Fruit fly (Drosophila melanogaster): Measurements from ENCODE around the gene CG3061.
A peak's percentile ranks its signal among the peaks of the same experiment; 100 is the strongest.

CG3061 gene

DNA sequence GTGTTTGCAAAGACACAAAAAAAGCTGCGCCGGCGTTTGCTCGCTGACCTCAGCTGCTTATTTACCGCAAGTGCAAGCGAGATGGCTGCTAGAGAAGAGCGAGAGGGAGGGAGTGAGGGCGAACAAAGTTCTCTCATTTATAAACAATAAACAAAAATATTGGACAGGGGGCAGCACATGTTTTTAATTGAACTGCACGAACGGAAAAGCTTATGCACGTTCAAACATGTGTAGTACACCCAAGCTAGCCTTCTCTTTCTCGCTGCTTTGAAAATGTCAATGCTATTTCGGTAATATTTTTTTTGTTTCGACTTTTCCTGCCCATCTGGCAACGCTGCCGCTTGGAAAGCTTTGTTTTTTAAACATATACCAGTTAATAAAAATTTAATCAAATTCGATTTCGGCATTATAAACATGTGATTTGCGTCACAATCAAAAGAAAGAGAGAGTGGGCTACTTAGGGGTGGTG, 7.2 kb upstream of the CG3061 start (continued):
- peak; percentile 66 for TF ChIP-seq Sox14 (GFP tag; optimal IDR thresholded peaks at IDR 0.05)
- TF ChIP-seq acj6 (GFP tag; optimal IDR thresholded peaks at IDR 0.05): peak; percentile 34
- peak; percentile 75 for TF ChIP-seq vri (GFP tag; optimal IDR thresholded peaks at IDR 0.05)
- no peak for TF ChIP-seq CG11294 (GFP tag; IDR thresholded peaks at IDR 0.05)
- TF ChIP-seq cyc (GFP tag; optimal IDR thresholded peaks at IDR 0.05): peak; percentile 21
- peak; percentile 52 for TF ChIP-seq Eip75B (GFP tag; optimal IDR thresholded peaks at IDR 0.05)
- peak; percentile 19 for TF ChIP-seq CG6792 (GFP tag; optimal IDR thresholded peaks at IDR 0.05)
- TF ChIP-seq svp (GFP tag): peak; percentile 99
- TF ChIP-seq CG10669 (GFP tag; optimal IDR thresholded peaks at IDR 0.05): peak; percentile 39

DNA sequence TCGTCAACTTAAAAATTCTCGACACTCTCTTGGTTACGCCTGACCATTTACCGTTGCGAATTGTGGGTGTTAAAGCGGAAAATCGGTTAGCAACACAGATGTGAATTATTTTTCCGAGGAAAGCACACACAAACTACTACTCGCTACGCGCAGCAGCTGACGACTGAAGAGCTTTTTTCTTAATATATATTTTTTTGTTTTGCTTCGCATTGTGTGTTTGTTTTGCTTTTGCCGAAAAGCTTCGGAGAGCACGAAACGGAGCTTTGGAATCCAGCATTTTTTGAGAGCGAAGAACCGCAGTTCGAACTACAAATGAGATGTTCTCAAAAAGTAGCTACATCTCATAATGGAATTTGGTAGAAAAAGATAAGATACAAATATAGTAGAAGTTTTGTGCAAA, 6.4 kb upstream of the CG3061 start:
- TF ChIP-seq CG4318 (GFP tag; optimal IDR thresholded peaks at IDR 0.05): no peak
- TF ChIP-seq Hr4 (GFP tag; optimal IDR thresholded peaks at IDR 0.05): no peak
- TF ChIP-seq Hr39 (GFP tag; optimal IDR thresholded peaks at IDR 0.05): no peak
- TF ChIP-seq CG10669 (GFP tag; optimal IDR thresholded peaks at IDR 0.05): peak; percentile 48
- no peak for TF ChIP-seq fd85E (GFP tag; optimal IDR thresholded peaks at IDR 0.05)
- peak; percentile 59 for TF ChIP-seq dsx (GFP tag; optimal IDR thresholded peaks at IDR 0.05; ENCODE audit: poor library complexity, severe bottlenecking)
- TF ChIP-seq Ets96B (tag; optimal IDR thresholded peaks at IDR 0.05): peak; percentile 55
- peak; percentile 92 for TF ChIP-seq eg (GFP tag; IDR thresholded peaks at IDR 0.05)
- TF ChIP-seq CG15336 (GFP tag; IDR thresholded peaks at IDR 0.05): peak; percentile 80
- TF ChIP-seq CG7368 (GFP tag; optimal IDR thresholded peaks at IDR 0.05): no peak
- TF ChIP-seq Met (GFP tag; optimal IDR thresholded peaks at IDR 0.05): no peak
- no peak for TF ChIP-seq OdsH (GFP tag; optimal IDR thresholded peaks at IDR 0.05)
- TF ChIP-seq pdm3 (GFP tag; optimal IDR thresholded peaks at IDR 0.05): peak; percentile 25
- no peak for TF ChIP-seq CG11294 (GFP tag; IDR thresholded peaks at IDR 0.05)
- TF ChIP-seq achi (GFP tag; optimal IDR thresholded peaks at IDR 0.05): peak; percentile 5
- TF ChIP-seq Eip75B (GFP tag; optimal IDR thresholded peaks at IDR 0.05): no peak
- no peak for TF ChIP-seq Hr38 (GFP tag; optimal IDR thresholded peaks at IDR 0.05)
- no peak for TF ChIP-seq CG32006 (GFP tag; optimal IDR thresholded peaks at IDR 0.05)
- peak; percentile 69 for TF ChIP-seq Eip93F (GFP tag; optimal IDR thresholded peaks at IDR 0.05)
- TF ChIP-seq Sox15 (GFP tag; optimal IDR thresholded peaks at IDR 0.05): no peak
- no peak for TF ChIP-seq Blimp-1 (GFP tag; optimal IDR thresholded peaks at IDR 0.05)
- peak; percentile 50 for TF ChIP-seq Eip78C (GFP tag)
- peak; percentile 77 for TF ChIP-seq CG6808 (GFP tag; optimal IDR thresholded peaks at IDR 0.05)
- no peak for TF ChIP-seq fd59A (GFP tag; optimal IDR thresholded peaks at IDR 0.05)
- no peak for TF ChIP-seq Ets21C (GFP tag; optimal IDR thresholded peaks at IDR 0.05)
- no peak for TF ChIP-seq Gug (GFP tag; IDR thresholded peaks at IDR 0.05)
- TF ChIP-seq CG16779 (tag; optimal IDR thresholded peaks at IDR 0.05): peak; percentile 72
- no peak for TF ChIP-seq acj6 (GFP tag; optimal IDR thresholded peaks at IDR 0.05)
- no peak for TF ChIP-seq CG3919 (GFP tag; optimal IDR thresholded peaks at IDR 0.05)
- TF ChIP-seq CG8319 (GFP tag; optimal IDR thresholded peaks at IDR 0.05): no peak
- TF ChIP-seq CG6854 (GFP tag; optimal IDR thresholded peaks at IDR 0.05): peak; percentile 55
- peak; percentile 55 for TF ChIP-seq CG3032 (tag; optimal IDR thresholded peaks at IDR 0.05)
- TF ChIP-seq ss (GFP tag; optimal IDR thresholded peaks at IDR 0.05): peak; percentile 74 to 77
- no peak for TF ChIP-seq CG8632 (GFP tag; optimal IDR thresholded peaks at IDR 0.05)
- no peak for TF ChIP-seq salr (GFP tag; optimal IDR thresholded peaks at IDR 0.05)
- TF ChIP-seq CG1621 (tag; optimal IDR thresholded peaks at IDR 0.05): peak; percentile 51
- no peak for TF ChIP-seq topi (GFP tag; optimal IDR thresholded peaks at IDR 0.05)
- no peak for TF ChIP-seq Lpt (GFP tag; optimal IDR thresholded peaks at IDR 0.05)
- no peak for TF ChIP-seq Sox14 (GFP tag; optimal IDR thresholded peaks at IDR 0.05)
- TF ChIP-seq net (GFP tag; optimal IDR thresholded peaks at IDR 0.05): peak; percentile 64
- TF ChIP-seq svp (GFP tag): no peak
- TF ChIP-seq CG6792 (GFP tag; optimal IDR thresholded peaks at IDR 0.05): no peak
- no peak for TF ChIP-seq dac (GFP tag; optimal IDR thresholded peaks at IDR 0.05)
- peak; percentile 73 for TF ChIP-seq CG9139 (GFP tag; optimal IDR thresholded peaks at IDR 0.05)
- TF ChIP-seq spab (GFP tag; optimal IDR thresholded peaks at IDR 0.05): peak; percentile 53
- TF ChIP-seq CG31627 (GFP tag; optimal IDR thresholded peaks at IDR 0.05): no peak
- TF ChIP-seq CG6276 (GFP tag; optimal IDR thresholded peaks at IDR 0.05): peak; percentile 87
- TF ChIP-seq CG6163 (GFP tag; IDR thresholded peaks at IDR 0.05): peak; percentile 88; the same call in 2 of the 3 replicates
